Worm (Caenorhabditis elegans) whole organism, mixed stage, embryonic: ENCODE results near the gene srh-131.

ENCODE experiments used
- M03D4.4 ChIP-seq: sonication (generic microtip); optimal IDR thresholded peaks from 2 replicates; lab custom pipeline; 2017; ENCODE audit warnings: mild to moderate bottlenecking, missing genetic modification characterization, missing compliant biosample characterization
- bed-3 ChIP-seq: fragments of 200-800 bp; sonication (Bioruptor generic); optimal IDR thresholded peaks from 3 replicates; lab custom pipeline; 2018; ENCODE audit warnings: mild to moderate bottlenecking, missing genetic modification characterization, moderate library complexity, missing compliant biosample characterization
- blmp-1 ChIP-seq: fragments of 150-350 bp; optimal IDR thresholded peaks from 2 replicates; lab custom pipeline; 2014; ENCODE audit warnings: missing biosample characterization, missing genetic modification characterization
- ceh-39 ChIP-seq: fragments of 150-350 bp; optimal IDR thresholded peaks from 2 replicates; lab custom pipeline; 2014; ENCODE audit warnings: missing biosample characterization, missing genetic modification characterization
- ceh-43 ChIP-seq: fragments of 200-800 bp; sonication (Bioruptor generic); optimal IDR thresholded peaks from 2 replicates; lab custom pipeline; 2018; ENCODE audit warnings: mild to moderate bottlenecking, missing genetic modification characterization, moderate library complexity, missing compliant biosample characterization
- ceh-83 ChIP-seq: fragments of 200-800 bp; sonication (Bioruptor generic); optimal IDR thresholded peaks from 2 replicates; lab custom pipeline; 2018; ENCODE audit warnings: mild to moderate bottlenecking, missing genetic modification characterization, missing compliant biosample characterization
- ces-1 ChIP-seq: fragments of 150-350 bp; optimal IDR thresholded peaks from 2 replicates; lab custom pipeline; 2014; ENCODE audit warnings: missing biosample characterization, missing genetic modification reagents, missing genetic modification characterization
- cnd-1 ChIP-seq: fragments of 200-800 bp; sonication (Bioruptor generic); optimal IDR thresholded peaks from 2 replicates; lab custom pipeline; 2018; ENCODE audit warnings: mild to moderate bottlenecking, missing genetic modification characterization, missing compliant biosample characterization
- drap-1 ChIP-seq: fragments of 200-800 bp; sonication (Bioruptor generic); optimal IDR thresholded peaks from 3 replicates; lab custom pipeline; 2018; ENCODE audit warnings: mild to moderate bottlenecking, missing genetic modification characterization, missing compliant biosample characterization
- elt-1 ChIP-seq: sonication (generic microtip); optimal IDR thresholded peaks from 2 replicates; lab custom pipeline; 2017; ENCODE audit warnings: missing genetic modification characterization, mild to moderate bottlenecking, missing compliant biosample characterization, antibody characterized with exemption, moderate library complexity, borderline replicate concordance; ENCODE audit not compliant: insufficient read depth
- flh-1 ChIP-seq: fragments of 200-800 bp; sonication (Bioruptor generic); optimal IDR thresholded peaks from 2 replicates; lab custom pipeline; 2018; ENCODE audit warnings: mild to moderate bottlenecking, missing genetic modification characterization, moderate library complexity, missing compliant biosample characterization
- ham-2 ChIP-seq: fragments of 200-800 bp; sonication (Bioruptor generic); optimal IDR thresholded peaks from 2 replicates; lab custom pipeline; 2018; ENCODE audit warnings: mild to moderate bottlenecking, missing genetic modification characterization, missing compliant biosample characterization
- hlh-1 ChIP-seq: fragments of 150-350 bp; optimal IDR thresholded peaks from 2 replicates; lab custom pipeline; 2014; ENCODE audit warnings: missing biosample characterization, missing genetic modification reagents, missing genetic modification characterization
- lin-13 ChIP-seq: fragments of 150-350 bp; optimal IDR thresholded peaks from 2 replicates; lab custom pipeline; 2014; ENCODE audit warnings: missing biosample characterization, missing genetic modification characterization
- lin-32 ChIP-seq: fragments of 200-800 bp; sonication (Bioruptor generic); optimal IDR thresholded peaks from 2 replicates; lab custom pipeline; 2018; ENCODE audit warnings: mild to moderate bottlenecking, missing genetic modification characterization, missing compliant biosample characterization
- lsy-2 ChIP-seq: fragments of 150-350 bp; optimal IDR thresholded peaks from 2 replicates; lab custom pipeline; 2014; ENCODE audit warnings: missing biosample characterization, missing genetic modification characterization
- mab-5 ChIP-seq: fragments of 150-350 bp; optimal IDR thresholded peaks from 2 replicates; lab custom pipeline; 2014; ENCODE audit warnings: missing biosample characterization, missing genetic modification characterization
- mep-1 ChIP-seq: fragments of 150-350 bp; optimal IDR thresholded peaks from 2 replicates; lab custom pipeline; 2017; ENCODE audit warnings: missing biosample characterization, missing genetic modification reagents, missing genetic modification characterization, inconsistent platforms
- mls-2 ChIP-seq: sonication (generic microtip); optimal IDR thresholded peaks from 2 replicates; lab custom pipeline; 2016; ENCODE audit warnings: mild to moderate bottlenecking, missing genetic modification characterization, moderate library complexity, missing compliant biosample characterization
- nhr-12 ChIP-seq: fragments of 150-350 bp; optimal IDR thresholded peaks from 2 replicates; lab custom pipeline; 2014; ENCODE audit warnings: missing biosample characterization, missing genetic modification characterization
- nhr-237 ChIP-seq: fragments of 150-350 bp; optimal IDR thresholded peaks from 2 replicates; lab custom pipeline; 2014; ENCODE audit warnings: missing biosample characterization, missing genetic modification characterization
- nhr-28 ChIP-seq: fragments of 150-350 bp; optimal IDR thresholded peaks from 2 replicates; lab custom pipeline; 2014; ENCODE audit warnings: missing biosample characterization, missing genetic modification characterization
- nhr-76 ChIP-seq: sonication (generic microtip); optimal IDR thresholded peaks from 2 replicates; lab custom pipeline; 2017; ENCODE audit warnings: missing biosample characterization, missing genetic modification characterization
- pha-4 ChIP-seq: fragments of 150-350 bp; optimal IDR thresholded peaks from 2 replicates; lab custom pipeline; 2018; ENCODE audit warnings: missing biosample characterization, missing genetic modification reagents, missing genetic modification characterization
- sem-2 ChIP-seq: fragments of 200-800 bp; sonication (Bioruptor generic); optimal IDR thresholded peaks from 2 replicates; lab custom pipeline; 2018; ENCODE audit warnings: mild to moderate bottlenecking, missing genetic modification characterization, missing compliant biosample characterization
- snpc-4 ChIP-seq: fragments of 150-350 bp; optimal IDR thresholded peaks from 2 replicates; lab custom pipeline; 2014; ENCODE audit warnings: missing biosample characterization, missing genetic modification characterization
- sptf-1 ChIP-seq: sonication (generic microtip); optimal IDR thresholded peaks from 2 replicates; lab custom pipeline; 2017; ENCODE audit warnings: mild to moderate bottlenecking, missing genetic modification characterization, moderate library complexity, missing compliant biosample characterization
- tbx-8 ChIP-seq: fragments of 200-800 bp; sonication (Bioruptor generic); optimal IDR thresholded peaks from 2 replicates; lab custom pipeline; 2018; ENCODE audit warnings: mild to moderate bottlenecking, missing genetic modification characterization, moderate library complexity, missing compliant biosample characterization
- unc-120 ChIP-seq: sonication (generic microtip); optimal IDR thresholded peaks from 2 replicates; lab custom pipeline; 2017; ENCODE audit warnings: missing genetic modification characterization, missing compliant biosample characterization; ENCODE audit not compliant: poor library complexity, severe bottlenecking
- unc-39 ChIP-seq: fragments of 150-350 bp; optimal IDR thresholded peaks from 2 replicates; lab custom pipeline; 2014; ENCODE audit warnings: missing biosample characterization, missing genetic modification characterization
- unc-62 ChIP-seq: fragments of 150-350 bp; optimal IDR thresholded peaks from 2 replicates; lab custom pipeline; 2014; ENCODE audit warnings: missing biosample characterization, missing genetic modification reagents, missing genetic modification characterization
- zip-8 ChIP-seq: fragments of 150-350 bp; optimal IDR thresholded peaks from 2 replicates; lab custom pipeline; 2014; ENCODE audit warnings: missing biosample characterization, missing genetic modification characterization
- ztf-11 ChIP-seq: fragments of 150-350 bp; optimal IDR thresholded peaks from 2 replicates; lab custom pipeline; 2014; ENCODE audit warnings: missing biosample characterization, missing genetic modification characterization

The srh-131 gene

DNA sequence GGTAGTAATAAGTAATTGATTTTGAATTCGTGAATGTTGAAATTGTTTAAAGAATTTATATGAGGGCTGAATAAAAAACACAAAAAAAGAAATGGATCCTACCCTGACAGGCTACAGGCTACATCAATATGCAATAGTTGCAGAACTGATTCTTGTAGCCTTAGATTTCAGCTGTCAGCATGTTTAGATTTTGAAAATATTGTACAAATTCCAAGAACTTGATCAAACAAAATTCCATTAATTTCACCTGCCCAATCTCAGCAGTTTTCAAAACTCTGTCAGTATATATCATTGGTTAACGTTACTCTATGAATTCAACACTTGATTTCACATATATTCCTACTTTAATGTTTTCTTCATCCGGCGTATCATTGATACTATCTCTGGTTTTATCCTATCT is 25.1 kb downstream of the srh-131 start:
- no peak for TF ChIP-seq nhr-237 (tag; lab: Kevin White, UChicago)
- no peak for TF ChIP-seq ces-1 (GFP tag; lab: Kevin White, UChicago)
- TF ChIP-seq lin-32, result no peak
- no peak for TF ChIP-seq unc-120 (tag; lab: Kevin White, UChicago)
- TF ChIP-seq nhr-28 (tag; lab: Kevin White, UChicago), result no peak
- TF ChIP-seq ceh-43 (GFP tag; lab: Kevin White, UChicago), result no peak

- TF ChIP-seq ceh-83 (no peak), nhr-76 (tag; lab: Kevin White, UChicago) (no peak), nhr-237 (tag; lab: Kevin White, UChicago) (no peak), flh-1 (no peak), cnd-1 (tag; lab: Kevin White, UChicago) (no peak), pha-4 (no peak), ztf-11 (tag; lab: Kevin White, UChicago) (no peak), sptf-1 (tag; lab: Kevin White, UChicago) (no peak), unc-120 (tag; lab: Kevin White, UChicago) (no peak), nhr-12 (tag; lab: Kevin White, UChicago) (no peak), tbx-8 (GFP tag; lab: Kevin White, UChicago) (no peak), blmp-1 (tag; lab: Kevin White, UChicago) (no peak), mab-5 (tag; lab: Kevin White, UChicago) (no peak), ces-1 (GFP tag; lab: Kevin White, UChicago) (no peak), lsy-2 (no peak), unc-62 (GFP tag; lab: Kevin White, UChicago) (no peak), unc-39 (tag; lab: Kevin White, UChicago) (no peak), ceh-43 (GFP tag; lab: Kevin White, UChicago) (no peak), elt-1 (tag; lab: Kevin White, UChicago) (no peak), mep-1 (tag; lab: Kevin White, UChicago) (no peak)
Measured at ce11 chrV:17035850-17036249, 30.6 kb downstream of the srh-131 start, which contains the start of gene srz-94. TSS of gene srz-94 (minus strand) at chrV:17035950.

ce11 chrV:17042263-17042662 is 37.0 kb downstream of the srh-131 start, which contains the start of gene hpo-33:
TSS of gene hpo-33 (plus strand) at chrV:17042563.
- TF ChIP-seq lsy-2 (no peak), lin-32 (no peak), blmp-1 (tag; lab: Kevin White, UChicago) (no peak), tbx-8 (GFP tag; lab: Kevin White, UChicago) (no peak), ceh-39 (no peak), unc-39 (tag; lab: Kevin White, UChicago) (no peak), ceh-83 (no peak), ceh-43 (GFP tag; lab: Kevin White, UChicago) (no peak), flh-1 (no peak), sem-2 (GFP tag; lab: Kevin White, UChicago) (no peak), ces-1 (GFP tag; lab: Kevin White, UChicago) (no peak), drap-1 (GFP tag; lab: Kevin White, UChicago) (no peak), lin-13 (tag; lab: Kevin White, UChicago) (no peak), elt-1 (tag; lab: Kevin White, UChicago) (no peak), hlh-1 (tag; lab: Kevin White, UChicago) (no peak), ham-2 (no peak), bed-3 (GFP tag; lab: Kevin White, UChicago) (no peak), zip-8 (tag; lab: Kevin White, UChicago) (no peak), unc-120 (tag; lab: Kevin White, UChicago) (no peak), nhr-28 (tag; lab: Kevin White, UChicago) (no peak)

DNA sequence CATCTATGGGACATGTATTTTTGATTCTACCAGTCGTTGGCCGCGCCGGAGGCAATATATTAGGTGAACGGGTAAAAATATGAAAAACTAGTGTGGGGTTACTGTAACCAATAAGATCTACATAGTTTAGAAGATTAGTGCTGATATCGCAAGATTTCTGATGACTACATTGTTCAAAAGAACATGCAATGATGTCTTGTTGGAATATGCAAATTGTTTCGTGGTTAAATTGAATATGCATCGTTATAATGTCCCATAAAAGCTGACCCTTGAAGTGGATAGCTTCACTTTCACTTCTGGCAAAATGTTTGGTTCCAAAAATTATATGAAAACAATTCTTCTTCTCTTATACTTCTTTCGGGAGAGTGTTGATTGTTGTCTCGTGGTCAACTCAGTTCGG is 39.2 kb downstream of the srh-131 start, which contains the start of gene F28B1.2:
Gene F28B1.2 (plus strand): TSS at position 301 of the 400 bp plus-strand sequence.
- TF ChIP-seq M03D4.4 (tag; lab: Kevin White, UChicago), result no peak
- no peak for TF ChIP-seq mab-5 (tag; lab: Kevin White, UChicago)
- TF ChIP-seq snpc-4 (tag; lab: Kevin White, UChicago), result no peak
- no peak for TF ChIP-seq mls-2 (tag; lab: Kevin White, UChicago)
